Worm (Caenorhabditis elegans): ENCODE results near the gene msrp-5.

- TF ChIP-seq eyg-1 (tag; optimal IDR thresholded peaks at IDR 0.05) (no peak), lim-6 (tag; optimal IDR thresholded peaks at IDR 0.05) (no peak), ceh-30 (tag; optimal IDR thresholded peaks at IDR 0.05) (no peak), fkh-6 (tag; optimal IDR thresholded peaks at IDR 0.05) (no peak), dve-1 (tag; optimal IDR thresholded peaks at IDR 0.05) (no peak), gmeb-2 (tag; optimal IDR thresholded peaks at IDR 0.05) (no peak), nhr-11 (tag; optimal IDR thresholded peaks at IDR 0.05) (no peak), ama-1 (optimal IDR thresholded peaks at IDR 0.05) (no peak), ceh-19 (GFP tag; optimal IDR thresholded peaks at IDR 0.05) (no peak), ets-4 (tag; optimal IDR thresholded peaks at IDR 0.05) (no peak), madf-2 (tag; optimal IDR thresholded peaks at IDR 0.05) (no peak), rnt-1 (tag; optimal IDR thresholded peaks at IDR 0.05) (no peak), pqm-1 (tag; optimal IDR thresholded peaks at IDR 0.05) (no peak), nfya-1 (tag; optimal IDR thresholded peaks at IDR 0.05) (no peak)
These were observed 21.3 kb downstream of the msrp-5 start, which contains the start of gene F22E5.9 for ce11 chrII:2638062-2638461.

All from whole organism, late embryonic.